Worm (Caenorhabditis elegans): ENCODE data around the gene W03C9.1.
A peak's percentile ranks its signal among the peaks of the same experiment; 100 is the strongest.

Gene W03C9.1

ce11 chrII:11925203-11925602 is 36.7 kb downstream of the W03C9.1 start:
- no peak for TF ChIP-seq pqm-1 (tag; optimal IDR thresholded peaks at IDR 0.05)
- no peak for TF ChIP-seq ceh-45 (GFP tag; IDR thresholded peaks at IDR 0.05)
- TF ChIP-seq ceh-6 (GFP tag; optimal IDR thresholded peaks at IDR 0.05): no peak
- TF ChIP-seq odd-2 (tag; optimal IDR thresholded peaks at IDR 0.05): no peak
- TF ChIP-seq sox-4 (tag; optimal IDR thresholded peaks at IDR 0.05): no peak
- TF ChIP-seq tbx-7 (tag; optimal IDR thresholded peaks at IDR 0.05): no peak
- no peak for TF ChIP-seq ceh-22 (tag; optimal IDR thresholded peaks at IDR 0.05)

DNA sequence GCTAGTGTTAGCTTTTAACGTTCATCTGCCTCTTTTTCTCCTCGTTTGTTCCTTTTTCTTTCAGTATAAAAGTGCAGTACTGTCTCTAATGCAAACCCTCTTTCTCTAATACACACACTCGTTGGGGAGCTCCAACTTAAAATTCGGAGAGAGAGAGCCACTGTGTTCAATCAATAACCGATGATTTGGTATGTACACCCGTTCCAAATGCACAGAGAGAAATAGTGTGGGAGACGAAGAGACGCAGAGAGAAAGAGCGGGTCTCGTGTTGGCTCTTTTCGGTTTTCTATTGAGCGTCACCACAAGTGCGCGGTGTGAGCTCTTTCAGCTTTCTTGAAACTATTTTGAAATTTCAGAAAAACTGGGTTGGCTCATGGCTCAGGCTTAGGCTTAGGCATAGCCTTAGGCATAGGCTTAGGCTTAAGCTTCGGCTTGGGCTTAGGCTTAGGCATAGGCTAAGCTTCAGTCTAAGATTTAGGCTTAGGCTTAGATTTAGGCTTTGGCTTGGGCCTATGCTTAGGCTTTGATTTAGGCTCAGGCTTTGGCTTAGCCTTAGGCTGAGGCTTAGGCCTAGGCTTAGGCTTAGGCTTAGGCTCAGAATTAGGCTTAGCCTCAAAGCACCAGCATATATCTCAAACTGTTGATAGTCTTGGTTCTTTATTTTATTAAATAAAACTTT is 38.2 kb downstream of the W03C9.1 start:
- TF ChIP-seq ttx-3 (tag; optimal IDR thresholded peaks at IDR 0.05) (no peak), hlh-8 (tag; optimal IDR thresholded peaks at IDR 0.05) (no peak), hlh-30 (tag; optimal IDR thresholded peaks at IDR 0.05; ENCODE audit: insufficient read depth) (peak; percentile 47), dve-1 (tag; optimal IDR thresholded peaks at IDR 0.05) (peak; percentile 29)

DNA sequence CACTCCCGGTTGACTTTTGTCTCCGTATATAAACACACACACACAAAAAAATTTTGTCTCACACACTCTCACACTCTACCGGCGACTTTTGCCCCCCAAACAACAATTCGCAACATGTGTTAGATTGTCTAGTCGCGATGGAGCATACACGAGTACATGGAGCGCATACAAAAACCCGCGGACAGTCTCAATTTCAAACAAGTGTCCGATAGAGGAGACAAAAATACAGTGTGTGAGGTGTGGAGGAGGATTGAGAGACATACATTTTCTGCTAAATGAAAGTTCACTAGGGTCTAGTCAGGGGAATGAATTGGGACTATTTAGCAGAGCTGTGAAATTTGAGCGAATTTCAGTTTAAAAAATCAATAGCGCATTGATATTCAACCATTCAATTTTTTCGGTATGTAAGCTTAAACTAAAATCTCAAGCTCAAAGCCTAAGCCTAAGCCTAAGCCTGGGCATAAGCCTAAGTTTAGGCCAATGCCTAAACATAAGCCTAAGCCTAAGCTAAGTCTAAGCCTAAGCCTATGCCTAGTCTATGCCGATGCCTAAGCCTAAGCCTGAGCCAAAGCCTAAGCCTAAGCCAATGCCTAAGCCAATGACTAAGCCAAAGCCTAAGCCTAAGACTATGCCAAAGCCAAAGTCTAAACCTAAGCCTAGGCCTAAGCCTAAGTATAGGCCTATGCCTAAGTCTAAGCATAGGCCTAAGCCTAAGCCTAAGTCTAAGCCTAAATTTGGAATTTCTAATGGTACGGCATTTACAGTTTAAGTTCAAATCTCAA is 39.0 kb downstream of the W03C9.1 start:
- TF ChIP-seq dve-1 (tag; optimal IDR thresholded peaks at IDR 0.05): peak; percentile 14
- TF ChIP-seq madf-2 (tag; optimal IDR thresholded peaks at IDR 0.05): no peak
- no peak for TF ChIP-seq fkh-10 (GFP tag; optimal IDR thresholded peaks at IDR 0.05)
- peak; percentile 1 for TF ChIP-seq ceh-34 (tag; optimal IDR thresholded peaks at IDR 0.05)

DNA sequence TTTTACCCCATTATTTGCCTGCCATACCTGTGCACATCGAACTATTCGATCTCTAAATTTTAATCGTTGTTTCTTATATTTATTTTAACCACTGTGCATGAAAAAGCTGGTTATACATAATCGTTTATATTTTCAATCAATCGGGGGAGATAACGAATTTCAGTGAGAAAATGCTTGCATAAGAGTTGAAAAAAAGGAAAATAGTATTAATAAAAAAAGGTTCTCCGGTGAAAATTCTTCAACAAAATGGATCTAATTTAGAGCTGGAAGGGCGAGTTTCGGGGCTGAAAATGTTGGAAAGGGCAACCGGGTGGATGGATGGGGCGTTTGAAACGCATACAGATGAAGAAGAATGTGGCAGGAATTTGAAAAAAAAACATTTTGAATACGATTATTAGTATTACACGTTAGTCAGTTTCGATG is 44.4 kb downstream of the W03C9.1 start:
- no peak for TF ChIP-seq ceh-34 (tag; optimal IDR thresholded peaks at IDR 0.05)
- no peak for TF ChIP-seq dve-1 (tag; optimal IDR thresholded peaks at IDR 0.05)
- TF ChIP-seq tbx-7 (tag; optimal IDR thresholded peaks at IDR 0.05): no peak
- no peak for TF ChIP-seq C08G9.2 (tag; optimal IDR thresholded peaks at IDR 0.05)
- no peak for TF ChIP-seq lin-11 (tag; optimal IDR thresholded peaks at IDR 0.05)
- TF ChIP-seq ztf-16 (tag; optimal IDR thresholded peaks at IDR 0.05): no peak
- TF ChIP-seq mec-3 (tag; optimal IDR thresholded peaks at IDR 0.05; ENCODE audit: borderline replicate concordance): no peak
- TF ChIP-seq nhr-11 (tag; optimal IDR thresholded peaks at IDR 0.05): no peak
- TF ChIP-seq npax-4 (tag; optimal IDR thresholded peaks at IDR 0.05): no peak
- no peak for TF ChIP-seq ceh-45 (GFP tag; IDR thresholded peaks at IDR 0.05)
- no peak for TF ChIP-seq ceh-2 (tag; optimal IDR thresholded peaks at IDR 0.05)
- TF ChIP-seq ceh-24 (tag; optimal IDR thresholded peaks at IDR 0.05): no peak
- no peak for TF ChIP-seq ref-2 (tag; optimal IDR thresholded peaks at IDR 0.05)
- no peak for TF ChIP-seq nfya-1 (tag; optimal IDR thresholded peaks at IDR 0.05)
- TF ChIP-seq tbx-2 (tag; optimal IDR thresholded peaks at IDR 0.05): no peak

ce11 chrII:11916945-11917344 is 45.0 kb downstream of the W03C9.1 start:
- TF ChIP-seq ceh-6 (GFP tag; optimal IDR thresholded peaks at IDR 0.05): no peak
- TF ChIP-seq gmeb-2 (tag; optimal IDR thresholded peaks at IDR 0.05): no peak
- no peak for TF ChIP-seq sox-2 (GFP tag; IDR thresholded peaks at IDR 0.05)
- no peak for TF ChIP-seq hlh-30 (tag; optimal IDR thresholded peaks at IDR 0.05; ENCODE audit: insufficient read depth)
- no peak for TF ChIP-seq tbx-7 (tag; optimal IDR thresholded peaks at IDR 0.05)
- no peak for TF ChIP-seq zip-5 (tag; optimal IDR thresholded peaks at IDR 0.05)
- no peak for TF ChIP-seq ceh-2 (tag; optimal IDR thresholded peaks at IDR 0.05)
- no peak for TF ChIP-seq fkh-10 (GFP tag; optimal IDR thresholded peaks at IDR 0.05)
- TF ChIP-seq ceh-48 (tag; optimal IDR thresholded peaks at IDR 0.05): no peak
- TF ChIP-seq sdc-2 (tag; optimal IDR thresholded peaks at IDR 0.05): no peak
- no peak for TF ChIP-seq ceh-45 (GFP tag; IDR thresholded peaks at IDR 0.05)

Data from whole organism, late embryonic.